Fruit fly (Drosophila melanogaster) whole organism, embryonic: ENCODE data around the gene Parg.

Experiments
- Adf1 ChIP-seq: fragments of 200-800 bp; sonication (Bioruptor generic); IDR thresholded peaks from 2 replicates; pipeline ENCODE4 v1.3.6; 2022; ENCODE audit warnings: missing biosample characterization, missing genetic modification characterization
- Antp ChIP-seq: fragments of 200-800 bp; sonication (Bioruptor generic); optimal IDR thresholded peaks from 3 replicates; lab custom pipeline; 2016; ENCODE audit warnings: missing biosample characterization, missing genetic modification characterization
- Atf6 ChIP-seq: fragments of 200-800 bp; sonication (Bioruptor generic); IDR thresholded peaks from 2 replicates; pipeline ENCODE4 v1.3.6; 2022; ENCODE audit warnings: missing biosample characterization, missing genetic modification characterization
- CG10431 ChIP-seq: fragments of 200-800 bp; sonication (Bioruptor generic); optimal IDR thresholded peaks from 3 replicates; lab custom pipeline; 2018; ENCODE audit warnings: missing biosample characterization, mild to moderate bottlenecking, missing genetic modification characterization
- CG1602 ChIP-seq: fragments of 200-800 bp; sonication (Bioruptor generic); optimal IDR thresholded peaks from 3 replicates; lab custom pipeline; 2016; ENCODE audit warnings: missing biosample characterization, missing genetic modification characterization
- CG1647 ChIP-seq: fragments of 200-800 bp; sonication (Bioruptor generic); optimal IDR thresholded peaks from 3 replicates; lab custom pipeline; 2016; ENCODE audit warnings: missing biosample characterization, missing genetic modification characterization
- CG2129 ChIP-seq: fragments of 200-800 bp; sonication (Bioruptor generic); IDR thresholded peaks from 2 replicates; pipeline ENCODE4 v1.3.6; 2022; ENCODE audit warnings: missing biosample characterization, missing genetic modification characterization; ENCODE audit not compliant: partially characterized antibody
- CG2202 ChIP-seq: fragments of 200-800 bp; sonication (Bioruptor generic); optimal IDR thresholded peaks from 2 replicates; lab custom pipeline; 2018; ENCODE audit warnings: missing biosample characterization, mild to moderate bottlenecking, missing genetic modification characterization
- CG30403 ChIP-seq: fragments of 200-800 bp; sonication (Bioruptor generic); optimal IDR thresholded peaks from 3 replicates; lab custom pipeline; 2016; ENCODE audit warnings: missing biosample characterization, missing genetic modification characterization
- CG4854 ChIP-seq: fragments of 200-800 bp; sonication (Bioruptor generic); optimal IDR thresholded peaks from 2 replicates; lab custom pipeline; 2016; ENCODE audit warnings: missing biosample characterization, missing genetic modification characterization, inconsistent platforms
- CG6654 ChIP-seq: fragments of 200-800 bp; sonication (Bioruptor generic); optimal IDR thresholded peaks from 2 replicates; lab custom pipeline; 2017; ENCODE audit warnings: missing biosample characterization, mild to moderate bottlenecking, missing genetic modification characterization
- CG7556 ChIP-seq: fragments of 200-800 bp; sonication (Bioruptor generic); optimal IDR thresholded peaks from 2 replicates; lab custom pipeline; 2017; ENCODE audit warnings: missing biosample characterization, mild to moderate bottlenecking, missing genetic modification characterization
- CG8089 ChIP-seq: fragments of 200-800 bp; sonication (Bioruptor generic); optimal IDR thresholded peaks from 3 replicates; lab custom pipeline; 2016; ENCODE audit warnings: missing biosample characterization, missing genetic modification characterization
- CG8388 ChIP-seq: fragments of 200-800 bp; sonication (Bioruptor generic); optimal IDR thresholded peaks from 2 replicates; lab custom pipeline; 2019; ENCODE audit warnings: missing biosample characterization, mild to moderate bottlenecking, missing genetic modification characterization, moderate library complexity
- CG8478 ChIP-seq: fragments of >200 bp; optimal IDR thresholded peaks from 2 replicates; lab custom pipeline; 2018
- CG8924 ChIP-seq: fragments of 200-800 bp; optimal IDR thresholded peaks from 3 replicates; lab custom pipeline; 2019; ENCODE audit warnings: missing biosample characterization, mild to moderate bottlenecking, missing genetic modification characterization, moderate library complexity
- CG9609 ChIP-seq: fragments of 200-800 bp; sonication (Bioruptor generic); optimal IDR thresholded peaks from 3 replicates; lab custom pipeline; 2016; ENCODE audit warnings: missing biosample characterization, missing genetic modification characterization
- CG9876 ChIP-seq: fragments of 200-800 bp; sonication (Bioruptor generic); optimal IDR thresholded peaks from 2 replicates; lab custom pipeline; 2016; ENCODE audit warnings: missing biosample characterization, missing genetic modification characterization
- CHES-1-like ChIP-seq: fragments of 200-800 bp; sonication (Bioruptor generic); optimal IDR thresholded peaks from 2 replicates; lab custom pipeline; 2016; ENCODE audit warnings: missing biosample characterization, missing genetic modification characterization
- CkIIα-i1 ChIP-seq: fragments of 200-800 bp; sonication (Bioruptor generic); IDR thresholded peaks from 2 replicates; pipeline ENCODE4 v1.3.6; 2022; ENCODE audit warnings: missing biosample characterization, missing genetic modification characterization
- D19A ChIP-seq: fragments of 200-800 bp; optimal IDR thresholded peaks from 3 replicates; lab custom pipeline; 2019; ENCODE audit warnings: missing biosample characterization, mild to moderate bottlenecking, missing genetic modification characterization, moderate library complexity
- Dip2 ChIP-seq: fragments of 200-800 bp; sonication (Bioruptor generic); IDR thresholded peaks from 2 replicates; pipeline ENCODE4 v1.3.6; 2022; ENCODE audit warnings: missing biosample characterization, missing genetic modification characterization
- E2f2 ChIP-seq: fragments of 200-800 bp; sonication (Bioruptor generic); IDR thresholded peaks from 2 replicates; pipeline ENCODE4 v1.3.6; 2022; ENCODE audit warnings: missing biosample characterization, missing genetic modification characterization
- Kr ChIP-seq: fragments of 200-800 bp; sonication (Bioruptor generic); optimal IDR thresholded peaks from 2 replicates; lab custom pipeline; 2017; ENCODE audit warnings: missing biosample characterization, mild to moderate bottlenecking, missing genetic modification characterization
- Mad ChIP-seq: fragments of 200-800 bp; sonication (Bioruptor generic); optimal IDR thresholded peaks from 2 replicates; lab custom pipeline; 2016; ENCODE audit warnings: missing biosample characterization, missing genetic modification characterization
- Max ChIP-seq: fragments of 200-800 bp; sonication (Bioruptor generic); optimal IDR thresholded peaks from 2 replicates; lab custom pipeline; 2016; ENCODE audit warnings: missing biosample characterization, mild to moderate bottlenecking, missing genetic modification characterization
- Med ChIP-seq: fragments of 200-800 bp; sonication (Bioruptor generic); peaks from one replicate; lab custom pipeline; 2016; ENCODE audit warnings: missing biosample characterization, missing genetic modification characterization, mild to moderate bottlenecking, inconsistent platforms, moderate library complexity
- NC2α ChIP-seq: fragments of 200-800 bp; sonication (Bioruptor generic); optimal IDR thresholded peaks from 2 replicates; lab custom pipeline; 2016; ENCODE audit warnings: missing biosample characterization, missing genetic modification characterization
- NFAT ChIP-seq: fragments of 200-800 bp; sonication (Bioruptor generic); IDR thresholded peaks from 2 replicates; pipeline ENCODE4 v1.3.6; 2022; ENCODE audit warnings: missing biosample characterization, missing genetic modification characterization
- Side ChIP-seq: fragments of 200-800 bp; sonication (Bioruptor generic); optimal IDR thresholded peaks from 2 replicates; lab custom pipeline; 2016; ENCODE audit warnings: missing biosample characterization, missing genetic modification characterization
- Sin3A ChIP-seq: fragments of >200 bp; optimal IDR thresholded peaks from 2 replicates; lab custom pipeline; 2018
- Sox100B ChIP-seq: fragments of 200-800 bp; sonication (Bioruptor generic); optimal IDR thresholded peaks from 3 replicates; lab custom pipeline; 2018; ENCODE audit warnings: missing biosample characterization, mild to moderate bottlenecking, missing genetic modification characterization
- ara ChIP-seq: fragments of 200-800 bp; sonication (Bioruptor generic); IDR thresholded peaks from 2 replicates; pipeline ENCODE4 v1.3.6; 2022; ENCODE audit warnings: missing biosample characterization, missing genetic modification characterization
- ash1 ChIP-seq: fragments of 200-800 bp; sonication (Bioruptor generic); optimal IDR thresholded peaks from 2 replicates; lab custom pipeline; 2018; ENCODE audit warnings: missing biosample characterization, mild to moderate bottlenecking, missing genetic modification characterization
- ato ChIP-seq: fragments of 200-800 bp; sonication (Bioruptor generic); IDR thresholded peaks from 2 replicates; pipeline ENCODE4 v1.3.6; 2022; ENCODE audit warnings: missing biosample characterization, missing genetic modification characterization; ENCODE audit not compliant: partially characterized antibody
- az2 ChIP-seq: fragments of 200-800 bp; sonication (Bioruptor generic); optimal IDR thresholded peaks from 3 replicates; lab custom pipeline; 2016; ENCODE audit warnings: missing biosample characterization, missing genetic modification characterization
- chinmo ChIP-seq: fragments of 200-800 bp; sonication (Bioruptor generic); IDR thresholded peaks from 4 replicates; pipeline ENCODE4 v1.3.6; 2022; ENCODE audit warnings: missing biosample characterization, missing genetic modification characterization; ENCODE audit not compliant: partially characterized antibody
- ci ChIP-seq: fragments of 200-800 bp; sonication (Bioruptor generic); IDR thresholded peaks from 3 replicates; pipeline ENCODE4 v1.3.6; 2022; ENCODE audit warnings: missing biosample characterization, missing genetic modification characterization
- eyg ChIP-seq: fragments of 200-800 bp; sonication (Bioruptor generic); optimal IDR thresholded peaks from 3 replicates; lab custom pipeline; 2016; ENCODE audit warnings: missing biosample characterization, missing genetic modification characterization
- gsb-n ChIP-seq: fragments of 200-800 bp; sonication (Bioruptor generic); optimal IDR thresholded peaks from 3 replicates; lab custom pipeline; 2018; ENCODE audit warnings: missing biosample characterization, mild to moderate bottlenecking, missing genetic modification characterization
- onecut ChIP-seq: fragments of 200-800 bp; sonication (Bioruptor generic); IDR thresholded peaks from 2 replicates; pipeline ENCODE4 v1.3.6; 2022; ENCODE audit warnings: missing biosample characterization, missing genetic modification characterization
- p53 ChIP-seq: fragments of 200-800 bp; sonication (Bioruptor generic); optimal IDR thresholded peaks from 2 replicates; lab custom pipeline; 2016; ENCODE audit warnings: missing biosample characterization, missing genetic modification characterization
- peb ChIP-seq: fragments of 200-800 bp; sonication (Bioruptor generic); IDR thresholded peaks from 2 replicates; pipeline ENCODE4 v1.3.6; 2022; ENCODE audit warnings: missing biosample characterization, missing genetic modification characterization
- sens-2 ChIP-seq: fragments of 200-800 bp; sonication (Bioruptor generic); IDR thresholded peaks from 2 replicates; pipeline ENCODE4 v1.3.6; 2022; ENCODE audit warnings: missing biosample characterization, missing genetic modification characterization
- sima ChIP-seq: fragments of 200-800 bp; sonication (Bioruptor generic); optimal IDR thresholded peaks from 2 replicates; lab custom pipeline; 2016; ENCODE audit warnings: missing biosample characterization, missing genetic modification characterization
- sug ChIP-seq: fragments of 200-800 bp; optimal IDR thresholded peaks from 2 replicates; lab custom pipeline; 2019; ENCODE audit warnings: missing biosample characterization, mild to moderate bottlenecking, missing genetic modification characterization, moderate library complexity
- tap ChIP-seq: fragments of 200-800 bp; optimal IDR thresholded peaks from 3 replicates; lab custom pipeline; 2019; ENCODE audit warnings: missing biosample characterization, mild to moderate bottlenecking, missing genetic modification characterization, moderate library complexity
- tgo ChIP-seq: fragments of 200-800 bp; sonication (Bioruptor generic); IDR thresholded peaks from 3 replicates; pipeline ENCODE4 v1.3.6; 2022; ENCODE audit warnings: missing biosample characterization, missing genetic modification characterization
- trem ChIP-seq: fragments of 200-800 bp; optimal IDR thresholded peaks from 3 replicates; lab custom pipeline; 2019; ENCODE audit warnings: missing biosample characterization, mild to moderate bottlenecking, missing genetic modification characterization, moderate library complexity
- wek ChIP-seq: fragments of 200-800 bp; sonication (Bioruptor generic); optimal IDR thresholded peaks from 3 replicates; lab custom pipeline; 2018; ENCODE audit warnings: missing biosample characterization, mild to moderate bottlenecking, missing genetic modification characterization, moderate library complexity
- zen ChIP-seq: fragments of 200-800 bp; sonication (Bioruptor generic); optimal IDR thresholded peaks from 3 replicates; lab custom pipeline; 2018; ENCODE audit warnings: missing biosample characterization, mild to moderate bottlenecking, missing genetic modification characterization, moderate library complexity

The Parg gene

dm6 chrX:3672095-3672995 is 1.0 kb upstream of the Parg start (continued):
- TF ChIP-seq Max (GFP tag; lab: Kevin White, UChicago), result no peak
- TF ChIP-seq NC2α, result no peak
- TF ChIP-seq CkIIα-i1 (GFP tag; lab: Robert Waterston, UW), result no peak
- peak; percentile 19; the same call in 1 of the 2 replicates for TF ChIP-seq E2f2 (GFP tag; lab: Robert Waterston, UW)
- TF ChIP-seq Sox100B (GFP tag; lab: Kevin White, UChicago), result no peak
- peak; percentile 75 for TF ChIP-seq NFAT
- TF ChIP-seq CG8388, result no peak
- no peak for TF ChIP-seq ara
- TF ChIP-seq zen (tag; lab: Kevin White, UChicago), result no peak
- peak; percentile 17 for TF ChIP-seq Antp
- peak; percentile 75 for TF ChIP-seq Atf6 (GFP tag; lab: Robert Waterston, UW)
- TF ChIP-seq CG30403 (GFP tag; lab: Kevin White, UChicago), result peak; percentile 33
- no peak for TF ChIP-seq eyg (GFP tag; lab: Kevin White, UChicago)
- no peak for TF ChIP-seq onecut (GFP tag; lab: Robert Waterston, UW)
- no peak for TF ChIP-seq CG8478 (lab: Kevin White, UChicago)
- no peak for TF ChIP-seq CG10431 (GFP tag; lab: Kevin White, UChicago)
- no peak for TF ChIP-seq CG8089 (GFP tag; lab: Kevin White, UChicago)
- no peak for TF ChIP-seq wek (GFP tag; lab: Kevin White, UChicago)
- no peak for TF ChIP-seq CG9876 (GFP tag; lab: Kevin White, UChicago)
- TF ChIP-seq sima (GFP tag; lab: Kevin White, UChicago), result no peak
- peak; percentile 93 for TF ChIP-seq Med (GFP tag; lab: Kevin White, UChicago)
- TF ChIP-seq sens-2 (GFP tag; lab: Robert Waterston, UW), result no peak
- TF ChIP-seq CG2129, result no peak
- TF ChIP-seq az2 (GFP tag; lab: Kevin White, UChicago), result no peak
- TF ChIP-seq Kr (GFP tag; lab: Kevin White, UChicago), result no peak
- TF ChIP-seq Mad (GFP tag; lab: Kevin White, UChicago), result no peak
- no peak for TF ChIP-seq p53 (GFP tag; lab: Kevin White, UChicago)
- peak; percentile 69; the same call in 2 of the 4 replicates for TF ChIP-seq chinmo (GFP tag; lab: Robert Waterston, UW)
- no peak for TF ChIP-seq CG4854 (GFP tag; lab: Kevin White, UChicago)
- 0 out of 3 replicates have a peak, but pooled peaks have one; percentile 13 for TF ChIP-seq tgo (GFP tag; lab: Robert Waterston, UW)
- peak; percentile 45 for TF ChIP-seq CHES-1-like (GFP tag; lab: Kevin White, UChicago)
- TF ChIP-seq ci (GFP tag; lab: Robert Waterston, UW), result peak; percentile 54; the same call in 1 of the 3 replicates
- TF ChIP-seq Dip2 (GFP tag; lab: Robert Waterston, UW), result no peak
- TF ChIP-seq gsb-n (tag; lab: Kevin White, UChicago), result no peak
- peak; percentile 3 for TF ChIP-seq CG8924 (tag; lab: Kevin White, UChicago)
- TF ChIP-seq trem (tag; lab: Kevin White, UChicago), result no peak
- TF ChIP-seq CG9609, result peak; percentile 14
- no peak for TF ChIP-seq CG6654 (GFP tag; lab: Kevin White, UChicago)
- peak; percentile 27; the same call in 1 of the 2 replicates for TF ChIP-seq Adf1 (GFP tag; lab: Robert Waterston, UW)
- TF ChIP-seq peb (GFP tag; lab: Robert Waterston, UW), result no peak
- TF ChIP-seq sug (tag; lab: Kevin White, UChicago), result peak; percentile 5
- peak; percentile 27 for TF ChIP-seq CG7556 (GFP tag; lab: Kevin White, UChicago)
- no peak for TF ChIP-seq CG1647 (GFP tag; lab: Kevin White, UChicago)
- no peak for TF ChIP-seq CG2202 (tag; lab: Kevin White, UChicago)
- TF ChIP-seq CG1602 (GFP tag; lab: Kevin White, UChicago), result no peak
- no peak for TF ChIP-seq ash1 (GFP tag; lab: Kevin White, UChicago)
- TF ChIP-seq Sin3A (lab: Kevin White, UChicago), result no peak
- no peak for TF ChIP-seq ato
- peak; percentile 4 for TF ChIP-seq Side (GFP tag; lab: Kevin White, UChicago)
- no peak for TF ChIP-seq tap (tag; lab: Kevin White, UChicago)
- no peak for TF ChIP-seq D19A
